Fruit fly (Drosophila melanogaster) whole organism, embryonic: ENCODE measurements around the gene tj.

ENCODE experiments used
- B-H2 ChIP-seq: fragments of 200-800 bp; sonication (Bioruptor generic); optimal IDR thresholded peaks from 2 replicates; lab custom pipeline; 2018; ENCODE audit warnings: missing biosample characterization, mild to moderate bottlenecking, missing genetic modification characterization
- CG10267 ChIP-seq: fragments of 200-800 bp; sonication (Bioruptor generic); optimal IDR thresholded peaks from 2 replicates; lab custom pipeline; 2018; ENCODE audit warnings: missing biosample characterization, mild to moderate bottlenecking, missing genetic modification characterization, moderate library complexity
- CG10462 ChIP-seq: fragments of 200-800 bp; sonication (Bioruptor generic); optimal IDR thresholded peaks from 2 replicates; lab custom pipeline; 2016; ENCODE audit warnings: missing biosample characterization, missing genetic modification characterization
- CG12236 ChIP-seq: fragments of 200-800 bp; sonication (Bioruptor generic); optimal IDR thresholded peaks from 2 replicates; lab custom pipeline; 2016; ENCODE audit warnings: missing biosample characterization, missing genetic modification characterization
- CG12391 ChIP-seq: fragments of 200-800 bp; sonication (Bioruptor generic); optimal IDR thresholded peaks from 3 replicates; lab custom pipeline; 2018; ENCODE audit warnings: missing biosample characterization, mild to moderate bottlenecking, missing genetic modification characterization, moderate library complexity
- CG13424 ChIP-seq: fragments of 200-800 bp; sonication (Bioruptor generic); optimal IDR thresholded peaks from 2 replicates; lab custom pipeline; 2019; ENCODE audit warnings: missing biosample characterization, mild to moderate bottlenecking, missing genetic modification characterization, moderate library complexity
- CG13775 ChIP-seq: fragments of 200-800 bp; sonication (Bioruptor generic); optimal IDR thresholded peaks from 3 replicates; lab custom pipeline; 2017; ENCODE audit warnings: missing biosample characterization, mild to moderate bottlenecking, missing genetic modification characterization
- CG15011 ChIP-seq: fragments of 200-800 bp; sonication (Bioruptor generic); optimal IDR thresholded peaks from 3 replicates; lab custom pipeline; 2018; ENCODE audit warnings: missing biosample characterization, mild to moderate bottlenecking, missing genetic modification characterization
- CG15514 ChIP-seq: fragments of 200-800 bp; sonication (Bioruptor generic); optimal IDR thresholded peaks from 3 replicates; lab custom pipeline; 2017; ENCODE audit warnings: missing biosample characterization, missing genetic modification characterization, mild to moderate bottlenecking, moderate library complexity, missing genetic modification reagents
- CG17186 ChIP-seq: fragments of 200-800 bp; sonication (Bioruptor generic); optimal IDR thresholded peaks from 3 replicates; lab custom pipeline; 2017; ENCODE audit warnings: missing biosample characterization, missing genetic modification reagents, missing genetic modification characterization
- CG17802 ChIP-seq: fragments of 200-800 bp; sonication (Bioruptor generic); optimal IDR thresholded peaks from 2 replicates; lab custom pipeline; 2018; ENCODE audit warnings: missing biosample characterization, mild to moderate bottlenecking, missing genetic modification characterization, moderate library complexity
- CG1792 ChIP-seq: fragments of 200-800 bp; sonication (Bioruptor generic); optimal IDR thresholded peaks from 2 replicates; lab custom pipeline; 2016; ENCODE audit warnings: missing biosample characterization, missing genetic modification characterization
- CG2129 ChIP-seq: fragments of 200-800 bp; sonication (Bioruptor generic); IDR thresholded peaks from 2 replicates; pipeline ENCODE4 v1.3.6; 2022; ENCODE audit warnings: missing biosample characterization, missing genetic modification characterization; ENCODE audit not compliant: partially characterized antibody
- CG6254 ChIP-seq: fragments of 200-800 bp; sonication (Bioruptor generic); optimal IDR thresholded peaks from 3 replicates; lab custom pipeline; 2017; ENCODE audit warnings: mild to moderate bottlenecking, missing biosample characterization, missing genetic modification reagents, missing genetic modification characterization
- CG6791 ChIP-seq: fragments of 200-800 bp; sonication (Bioruptor generic); IDR thresholded peaks from 3 replicates; pipeline ENCODE4 v1.3.6; 2022; ENCODE audit warnings: missing biosample characterization, missing genetic modification characterization; ENCODE audit not compliant: partially characterized antibody
- CG7556 ChIP-seq: fragments of 200-800 bp; sonication (Bioruptor generic); optimal IDR thresholded peaks from 2 replicates; lab custom pipeline; 2017; ENCODE audit warnings: missing biosample characterization, mild to moderate bottlenecking, missing genetic modification characterization
- CG7987 ChIP-seq: fragments of 200-800 bp; sonication (Bioruptor generic); optimal IDR thresholded peaks from 2 replicates; lab custom pipeline; 2018; ENCODE audit warnings: missing biosample characterization, mild to moderate bottlenecking, missing genetic modification characterization, moderate library complexity
- CG8089 ChIP-seq: fragments of 200-800 bp; sonication (Bioruptor generic); optimal IDR thresholded peaks from 3 replicates; lab custom pipeline; 2016; ENCODE audit warnings: missing biosample characterization, missing genetic modification characterization
- CG8765 ChIP-seq: fragments of 200-800 bp; sonication (Bioruptor generic); IDR thresholded peaks from 2 replicates; pipeline ENCODE4 v1.3.6; 2022; ENCODE audit warnings: missing biosample characterization, missing genetic modification characterization
- Camta ChIP-seq: fragments of 200-800 bp; sonication (Bioruptor generic); optimal IDR thresholded peaks from 2 replicates; lab custom pipeline; 2016; ENCODE audit warnings: missing biosample characterization, missing genetic modification characterization
- Dref ChIP-seq: fragments of 200-800 bp; sonication (Bioruptor generic); IDR thresholded peaks from 2 replicates; pipeline ENCODE4 v1.3.6; 2022; ENCODE audit warnings: missing biosample characterization, missing genetic modification characterization
- ERR ChIP-seq: fragments of 200-800 bp; sonication (Bioruptor generic); optimal IDR thresholded peaks from 2 replicates; lab custom pipeline; 2016; ENCODE audit warnings: missing biosample characterization, missing genetic modification characterization
- Elba2 ChIP-seq: fragments of 200-800 bp; sonication (Bioruptor generic); optimal IDR thresholded peaks from 3 replicates; lab custom pipeline; 2016; ENCODE audit warnings: missing biosample characterization, missing genetic modification characterization
- Hmr ChIP-seq: fragments of 200-800 bp; sonication (Bioruptor generic); optimal IDR thresholded peaks from 3 replicates; lab custom pipeline; 2017; ENCODE audit warnings: mild to moderate bottlenecking, missing biosample characterization, missing genetic modification reagents, missing genetic modification characterization
- MESR4 ChIP-seq: fragments of 200-800 bp; sonication (Bioruptor generic); optimal IDR thresholded peaks from 2 replicates; lab custom pipeline; 2018; ENCODE audit warnings: missing biosample characterization, mild to moderate bottlenecking, missing genetic modification characterization, moderate library complexity
- Mad ChIP-seq: fragments of 200-800 bp; sonication (Bioruptor generic); optimal IDR thresholded peaks from 2 replicates; lab custom pipeline; 2016; ENCODE audit warnings: missing biosample characterization, missing genetic modification characterization
- Nf-YB ChIP-seq: fragments of 200-800 bp; sonication (Bioruptor generic); optimal IDR thresholded peaks from 3 replicates; lab custom pipeline; 2019; ENCODE audit warnings: missing biosample characterization, mild to moderate bottlenecking, missing genetic modification characterization, moderate library complexity
- Sin3A ChIP-seq: fragments of >200 bp; optimal IDR thresholded peaks from 2 replicates; lab custom pipeline; 2018
- Sox100B ChIP-seq: fragments of 200-800 bp; sonication (Bioruptor generic); optimal IDR thresholded peaks from 3 replicates; lab custom pipeline; 2018; ENCODE audit warnings: missing biosample characterization, mild to moderate bottlenecking, missing genetic modification characterization
- Usf ChIP-seq: fragments of 200-800 bp; sonication (Bioruptor generic); optimal IDR thresholded peaks from 2 replicates; lab custom pipeline; 2017; ENCODE audit warnings: missing genotype, missing biosample characterization, missing genetic modification characterization
- ci ChIP-seq: fragments of 200-800 bp; sonication (Bioruptor generic); IDR thresholded peaks from 3 replicates; pipeline ENCODE4 v1.3.6; 2022; ENCODE audit warnings: missing biosample characterization, missing genetic modification characterization
- esg ChIP-seq: fragments of 200-800 bp; sonication (Bioruptor generic); conservative IDR thresholded peaks from 2 replicates; pipeline ENCODE4 v1.3.6; 2022; ENCODE audit warnings: missing biosample characterization, missing genetic modification characterization
- gsb ChIP-seq: fragments of 200-800 bp; sonication (Bioruptor generic); IDR thresholded peaks from 2 replicates; pipeline ENCODE4 v1.3.6; 2022; ENCODE audit warnings: missing biosample characterization, missing genetic modification characterization
- gt ChIP-seq: fragments of 200-800 bp; sonication (Bioruptor generic); IDR thresholded peaks from 2 replicates; pipeline ENCODE4 v1.3.6; 2022; ENCODE audit warnings: missing biosample characterization, missing genetic modification characterization
- hbn ChIP-seq: fragments of 200-800 bp; sonication (Bioruptor generic); IDR thresholded peaks from 2 replicates; pipeline ENCODE4 v1.3.6; 2022; ENCODE audit warnings: missing biosample characterization, missing genetic modification characterization; ENCODE audit not compliant: partially characterized antibody
- her ChIP-seq: fragments of 200-800 bp; sonication (Bioruptor generic); optimal IDR thresholded peaks from 2 replicates; lab custom pipeline; 2016; ENCODE audit warnings: missing biosample characterization, missing genetic modification characterization
- jigr1 ChIP-seq: fragments of 200-800 bp; sonication (Bioruptor generic); IDR thresholded peaks from 3 replicates; pipeline ENCODE4 v1.3.6; 2022; ENCODE audit warnings: missing biosample characterization, missing genetic modification characterization
- kah ChIP-seq: fragments of 200-800 bp; sonication (Bioruptor generic); optimal IDR thresholded peaks from 2 replicates; lab custom pipeline; 2018; ENCODE audit warnings: missing biosample characterization, mild to moderate bottlenecking, missing genetic modification characterization
- lbe ChIP-seq: fragments of 200-800 bp; sonication (Bioruptor generic); optimal IDR thresholded peaks from 2 replicates; lab custom pipeline; 2016; ENCODE audit warnings: missing biosample characterization, mild to moderate bottlenecking, missing genetic modification characterization
- lmd ChIP-seq: fragments of 200-800 bp; sonication (Bioruptor generic); IDR thresholded peaks from 2 replicates; pipeline ENCODE4 v1.3.6; 2022; ENCODE audit warnings: missing biosample characterization, missing genetic modification characterization
- maf-S ChIP-seq: fragments of 200-800 bp; sonication (Bioruptor generic); optimal IDR thresholded peaks from 2 replicates; lab custom pipeline; 2016; ENCODE audit warnings: missing biosample characterization, missing genetic modification characterization
- mld ChIP-seq: fragments of 200-800 bp; sonication (Bioruptor generic); IDR thresholded peaks from 3 replicates; pipeline ENCODE4 v1.3.6; 2022; ENCODE audit warnings: missing biosample characterization, missing genetic modification characterization; ENCODE audit not compliant: partially characterized antibody
- p53 ChIP-seq: fragments of 200-800 bp; sonication (Bioruptor generic); optimal IDR thresholded peaks from 2 replicates; lab custom pipeline; 2016; ENCODE audit warnings: missing biosample characterization, missing genetic modification characterization
- pan ChIP-seq, 4 experiments: fragments of >200 bp in 3 of 4; fragments of 200-800 bp in 1 of 4; sonication (Bioruptor generic) in 1 of 4; optimal IDR thresholded peaks in 3 of 4; IDR thresholded peaks in 1 of 4; 2 replicates each; pipeline versions ENCODE4 v1.3.6 to Lab custom; 2017 to 2022; ENCODE audit warnings: missing biosample characterization in 2 of 4, missing genetic modification characterization in 2 of 4, mixed read lengths in 1 of 4
- scrt ChIP-seq: fragments of 200-800 bp; sonication (Bioruptor generic); optimal IDR thresholded peaks from 2 replicates; lab custom pipeline; 2018; ENCODE audit warnings: missing biosample characterization, mild to moderate bottlenecking, missing genetic modification characterization, moderate library complexity
- slbo ChIP-seq: fragments of 200-800 bp; sonication (Bioruptor generic); IDR thresholded peaks from 2 replicates; pipeline ENCODE4 v1.3.6; 2022; ENCODE audit warnings: missing biosample characterization, missing genetic modification characterization
- slou ChIP-seq: fragments of 200-800 bp; sonication (Bioruptor generic); optimal IDR thresholded peaks from 3 replicates; lab custom pipeline; 2016; ENCODE audit warnings: missing biosample characterization, missing genetic modification characterization
- tin ChIP-seq: fragments of 200-800 bp; sonication (Bioruptor generic); optimal IDR thresholded peaks from 3 replicates; lab custom pipeline; 2016; ENCODE audit warnings: missing biosample characterization, missing genetic modification characterization
- trem ChIP-seq: fragments of 200-800 bp; optimal IDR thresholded peaks from 3 replicates; lab custom pipeline; 2019; ENCODE audit warnings: missing biosample characterization, mild to moderate bottlenecking, missing genetic modification characterization, moderate library complexity
- twi ChIP-seq: fragments of 200-800 bp; optimal IDR thresholded peaks from 2 replicates; lab custom pipeline; 2019; ENCODE audit warnings: missing biosample characterization, mild to moderate bottlenecking, missing genetic modification characterization, moderate library complexity
- yki ChIP-seq: fragments of >200 bp; optimal IDR thresholded peaks from 3 replicates; lab custom pipeline; 2018

tj gene

DNA sequence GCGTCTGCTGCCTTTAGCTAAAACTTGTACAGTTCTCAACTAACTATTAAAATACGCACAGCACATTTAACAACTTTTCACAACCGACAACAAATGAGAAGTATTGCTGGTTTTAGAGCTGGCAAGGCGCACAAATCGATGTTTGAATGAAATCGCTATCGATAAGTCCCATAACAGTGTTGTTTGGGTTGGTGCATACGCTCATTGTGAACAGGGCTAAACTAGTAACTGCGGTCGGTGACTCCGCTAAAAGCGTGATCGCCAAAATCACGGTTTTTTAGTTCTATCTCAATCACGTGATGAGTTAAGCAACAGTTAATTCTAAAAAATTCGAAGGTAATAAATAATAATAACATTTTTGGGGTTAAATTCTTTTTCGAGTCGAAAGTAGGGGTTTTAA is 10.7 kb upstream of the tj start, which contains the start of gene Top2 (continued):
- no peak for TF ChIP-seq lbe (GFP tag; lab: Kevin White, UChicago)
- TF ChIP-seq slbo (GFP tag; lab: Robert Waterston, UW) = peak; percentile 50
- peak; percentile 78 for TF ChIP-seq trem
- peak; percentile 57 for TF ChIP-seq CG12391 (tag; lab: Kevin White, UChicago)
- TF ChIP-seq esg = no peak
- peak; percentile 18 for TF ChIP-seq slou (GFP tag; lab: Kevin White, UChicago)
- TF ChIP-seq CG7556 = no peak
- TF ChIP-seq CG8765 (GFP tag; lab: Robert Waterston, UW) = no peak
- peak; percentile 41 for TF ChIP-seq Sin3A
- TF ChIP-seq CG6791 (GFP tag; lab: Robert Waterston, UW) = peak; percentile 94
- TF ChIP-seq CG12236 (GFP tag; lab: Kevin White, UChicago) = no peak
- no peak for TF ChIP-seq CG6254 (GFP tag; lab: Kevin White, UChicago)
- peak; percentile 45 for TF ChIP-seq CG1792
- TF ChIP-seq yki = peak; percentile 21
- no peak for TF ChIP-seq lmd (GFP tag; lab: Robert Waterston, UW)
- peak; percentile 34; the same call in 1 of the 3 replicates for TF ChIP-seq ci
- peak; percentile 54 for TF ChIP-seq B-H2
- TF ChIP-seq CG8089 (GFP tag; lab: Kevin White, UChicago) = peak; percentile 5
- peak; percentile 81 for TF ChIP-seq Usf (GFP tag; lab: Kevin White, UChicago)
- TF ChIP-seq CG15011 = no peak
- peak; percentile 90 for TF ChIP-seq CG10267 (tag; lab: Kevin White, UChicago)
- no peak for TF ChIP-seq jigr1 (GFP tag; lab: Robert Waterston, UW)
- peak; percentile 68; the same call in 1 of the 3 replicates for TF ChIP-seq mld (GFP tag; lab: Robert Waterston, UW)
- TF ChIP-seq CG10462 (GFP tag; lab: Kevin White, UChicago) = peak; percentile 20
- peak; percentile 71 for TF ChIP-seq p53
- peak; percentile 65 for TF ChIP-seq scrt (GFP tag; lab: Kevin White, UChicago)
- TF ChIP-seq gsb (GFP tag; lab: Robert Waterston, UW) = no peak
- TF ChIP-seq gt (GFP tag; lab: Robert Waterston, UW) = no peak
- TF ChIP-seq CG17802 (tag; lab: Kevin White, UChicago) = peak; percentile 100
- peak; percentile 82 for TF ChIP-seq Hmr
- TF ChIP-seq twi (tag; lab: Kevin White, UChicago) = peak; percentile 8
- TF ChIP-seq Camta (GFP tag; lab: Kevin White, UChicago) = peak; percentile 23
- TF ChIP-seq hbn (GFP tag; lab: Robert Waterston, UW) = peak; percentile 81
- peak; percentile 47 for TF ChIP-seq MESR4 (GFP tag; lab: Kevin White, UChicago)
- peak; percentile 4 for TF ChIP-seq Elba2 (GFP tag; lab: Kevin White, UChicago)
- peak; percentile 64 for TF ChIP-seq maf-S (GFP tag; lab: Kevin White, UChicago)
- no peak for TF ChIP-seq Sox100B (GFP tag; lab: Kevin White, UChicago)
- no peak for TF ChIP-seq CG13775 (GFP tag; lab: Kevin White, UChicago)
- TF ChIP-seq tin (GFP tag; lab: Kevin White, UChicago) = peak; percentile 48
- TF ChIP-seq CG2129 = peak; percentile 63
- peak; percentile 86 for TF ChIP-seq CG15514 (GFP tag; lab: Kevin White, UChicago)
- peak; percentile 92 for TF ChIP-seq CG17186 (GFP tag; lab: Kevin White, UChicago)
- peak; percentile 32 for TF ChIP-seq CG13424 (tag; lab: Kevin White, UChicago)
- peak; percentile 13 for TF ChIP-seq ERR (GFP tag; lab: Kevin White, UChicago)
- TF ChIP-seq Nf-YB (GFP tag; lab: Kevin White, UChicago) = peak; percentile 2
- no peak for TF ChIP-seq kah
- peak; percentile 98 for TF ChIP-seq Dref
- peak; percentile 58 for TF ChIP-seq Mad (GFP tag; lab: Kevin White, UChicago)
- TF ChIP-seq CG7987 = peak; percentile 72
- TF ChIP-seq her = peak; percentile 73
- TF ChIP-seq pan (optimal IDR thresholded peaks at IDR 0.05; lab: Kevin White, UChicago) = no peak
- no peak for TF ChIP-seq pan (GFP tag; optimal IDR thresholded peaks at IDR 0.05 in 1 of 2, IDR thresholded peaks at IDR 0.05 in 1 of 2)
